Fruit fly (Drosophila melanogaster): Measurements from ENCODE around the gene cdi.
A peak's percentile ranks its signal among the peaks of the same experiment; 100 is the strongest.

cdi gene

DNA sequence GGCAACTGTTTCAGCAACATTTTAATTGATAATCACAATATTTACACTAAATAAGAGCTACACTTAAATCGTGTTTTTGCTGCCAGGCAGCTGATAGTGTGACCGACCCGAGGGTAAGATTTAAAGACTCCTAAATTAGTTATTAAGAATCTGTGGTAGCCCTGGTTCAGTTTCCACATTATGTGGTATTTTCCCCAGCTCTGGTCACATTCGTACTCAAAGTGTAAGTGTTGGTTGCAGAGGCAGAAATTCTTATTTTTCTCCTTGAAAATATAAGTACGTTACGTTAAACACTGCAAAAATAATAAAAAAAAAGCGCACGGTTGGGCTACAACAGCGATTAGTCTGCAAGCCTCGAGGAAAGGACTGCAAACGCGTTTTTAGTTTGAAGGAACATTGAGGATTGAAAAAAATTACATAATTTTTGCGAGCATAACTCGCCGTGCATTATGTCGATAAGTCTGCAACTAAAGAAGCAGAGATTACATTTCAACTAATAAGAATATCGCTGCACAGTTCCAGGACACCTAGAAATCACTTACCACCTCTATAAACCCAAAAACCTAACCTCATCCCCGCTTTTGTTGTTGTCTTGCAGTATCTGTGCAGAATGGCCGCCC lies 839 bp upstream of the cdi start, which contains the start of the genes mRpL55 and ATPsynD:
Gene mRpL55 (minus strand): TSS at position 107 of the 620 bp plus-strand sequence.
Gene ATPsynD (plus strand): TSS at position 202 of the 620 bp plus-strand sequence.
- TF ChIP-seq Pif1B (GFP tag; optimal IDR thresholded peaks at IDR 0.05): no peak
- no peak for TF ChIP-seq EcR (GFP tag; optimal IDR thresholded peaks at IDR 0.05)
- TF ChIP-seq CG10348 (GFP tag; IDR thresholded peaks at IDR 0.05): no peak
- TF ChIP-seq CG34367 (tag; optimal IDR thresholded peaks at IDR 0.05): no peak
- no peak for TF ChIP-seq Ets98B (GFP tag; IDR thresholded peaks at IDR 0.05)
- TF ChIP-seq CG9948 (tag; optimal IDR thresholded peaks at IDR 0.05): no peak
- no peak for TF ChIP-seq CG13204 (GFP tag; optimal IDR thresholded peaks at IDR 0.05)
- TF ChIP-seq CG8301 (tag; optimal IDR thresholded peaks at IDR 0.05): no peak
- no peak for TF ChIP-seq Pif1A (GFP tag; optimal IDR thresholded peaks at IDR 0.05)
- TF ChIP-seq CG15710 (tag; optimal IDR thresholded peaks at IDR 0.05): no peak
- no peak for TF ChIP-seq gl (tag; optimal IDR thresholded peaks at IDR 0.05)
- no peak for TF ChIP-seq D1 (tag; optimal IDR thresholded peaks at IDR 0.05)
- no peak for TF ChIP-seq CG14655 (GFP tag; optimal IDR thresholded peaks at IDR 0.05)
- TF ChIP-seq CG4496 (GFP tag; IDR thresholded peaks at IDR 0.05): no peak
- TF ChIP-seq CG8159 (tag; optimal IDR thresholded peaks at IDR 0.05): no peak
- TF ChIP-seq fd96Ca (GFP tag; IDR thresholded peaks at IDR 0.05): no peak
- no peak for TF ChIP-seq CG32121 (GFP tag; IDR thresholded peaks at IDR 0.05)
- no peak for TF ChIP-seq Snoo (tag; optimal IDR thresholded peaks at IDR 0.05)
- TF ChIP-seq CG12605 (GFP tag; IDR thresholded peaks at IDR 0.05): no peak
- TF ChIP-seq CG17806 (tag; optimal IDR thresholded peaks at IDR 0.05): no peak

DNA sequence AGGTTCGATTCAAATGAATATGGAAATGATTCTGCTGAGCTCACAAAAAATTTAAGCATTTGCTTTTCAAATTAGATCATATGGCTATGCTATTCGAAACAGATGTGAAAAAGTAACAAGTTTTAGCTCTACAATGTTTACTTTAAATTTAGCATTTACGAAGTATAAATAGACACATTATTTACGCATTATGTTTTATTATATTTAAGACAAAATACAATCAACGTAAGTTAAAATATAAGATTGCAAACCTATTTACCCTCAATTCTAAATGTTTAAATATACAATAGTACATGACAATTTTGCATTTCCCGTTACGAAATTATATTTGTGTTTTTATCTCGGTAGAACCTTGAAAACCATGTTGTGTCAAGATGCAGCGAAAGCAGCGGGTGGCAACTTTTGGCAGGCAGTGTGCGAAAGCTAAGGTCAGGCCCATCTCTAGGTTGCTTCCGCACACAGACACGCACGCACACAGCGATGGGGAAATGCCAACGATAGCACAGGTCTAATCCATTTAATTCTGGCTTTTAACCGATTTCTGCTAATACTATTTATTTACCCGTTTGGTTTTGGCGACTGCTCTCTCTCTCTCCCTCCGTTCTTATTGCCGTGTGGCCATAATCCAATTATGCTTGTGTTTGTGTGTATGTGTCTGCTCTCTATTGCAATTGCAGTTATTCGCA lies 800 bp downstream of the cdi start:
- TF ChIP-seq CG8159 (tag; optimal IDR thresholded peaks at IDR 0.05) (peak; percentile 17), CG13204 (GFP tag; optimal IDR thresholded peaks at IDR 0.05) (no peak), Pif1B (GFP tag; optimal IDR thresholded peaks at IDR 0.05) (peak; percentile 1), CG17806 (tag; optimal IDR thresholded peaks at IDR 0.05) (no peak), CG9948 (tag; optimal IDR thresholded peaks at IDR 0.05) (no peak), CG4496 (GFP tag; IDR thresholded peaks at IDR 0.05) (peak; percentile 35; the same call in 1 of the 3 replicates), CG14655 (GFP tag; optimal IDR thresholded peaks at IDR 0.05) (peak; percentile 45), gl (tag; optimal IDR thresholded peaks at IDR 0.05) (no peak), Ets98B (GFP tag; IDR thresholded peaks at IDR 0.05) (no peak), CG12605 (GFP tag; IDR thresholded peaks at IDR 0.05) (no peak), CG8301 (tag; optimal IDR thresholded peaks at IDR 0.05) (peak; percentile 24), D1 (tag; optimal IDR thresholded peaks at IDR 0.05) (no peak), CG15710 (tag; optimal IDR thresholded peaks at IDR 0.05) (no peak), CG10348 (GFP tag; IDR thresholded peaks at IDR 0.05) (no peak), CG32121 (GFP tag; IDR thresholded peaks at IDR 0.05) (no peak), Pif1A (GFP tag; optimal IDR thresholded peaks at IDR 0.05) (peak; percentile 27), EcR (GFP tag; optimal IDR thresholded peaks at IDR 0.05) (no peak)

DNA sequence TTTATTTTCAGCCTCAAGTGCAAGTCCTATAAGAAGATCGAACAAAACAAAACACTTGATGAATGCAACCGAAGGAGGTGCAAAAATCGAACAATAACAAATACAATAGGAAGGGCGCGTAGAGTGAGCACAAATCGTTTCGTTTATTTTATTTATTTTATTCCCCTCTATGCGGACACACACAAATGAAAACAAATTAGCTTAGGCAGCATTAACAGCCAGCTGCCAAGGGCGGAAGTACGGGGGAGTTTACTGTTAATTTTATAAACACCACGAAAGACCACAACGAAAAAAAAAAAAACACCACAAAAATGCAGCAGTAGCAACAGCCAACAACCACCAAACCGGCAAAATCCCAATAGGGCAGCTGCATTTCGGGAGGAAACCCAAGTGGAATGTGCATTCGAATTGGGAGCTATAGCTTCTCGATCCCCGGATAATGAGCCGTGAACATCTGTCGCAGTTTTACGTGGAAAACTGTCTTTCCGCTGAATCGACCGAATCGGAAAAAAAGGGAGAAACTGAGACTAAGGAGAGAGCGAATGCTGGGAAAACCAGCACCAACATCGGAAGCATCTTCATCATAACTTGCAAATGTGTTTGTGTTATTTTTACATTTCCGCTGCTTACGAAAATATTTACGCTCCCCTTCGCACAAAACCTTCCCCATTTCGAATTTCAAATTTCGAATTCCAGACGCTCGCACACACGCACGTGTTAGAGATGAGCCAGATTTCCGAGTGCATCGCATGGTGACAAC lies 1.5 kb downstream of the cdi start:
- no peak for TF ChIP-seq CG32121 (GFP tag; IDR thresholded peaks at IDR 0.05)
- no peak for TF ChIP-seq rn (GFP tag; IDR thresholded peaks at IDR 0.05)
- no peak for TF ChIP-seq EcR (GFP tag; optimal IDR thresholded peaks at IDR 0.05)
- TF ChIP-seq Ets98B (GFP tag; IDR thresholded peaks at IDR 0.05): no peak

DNA sequence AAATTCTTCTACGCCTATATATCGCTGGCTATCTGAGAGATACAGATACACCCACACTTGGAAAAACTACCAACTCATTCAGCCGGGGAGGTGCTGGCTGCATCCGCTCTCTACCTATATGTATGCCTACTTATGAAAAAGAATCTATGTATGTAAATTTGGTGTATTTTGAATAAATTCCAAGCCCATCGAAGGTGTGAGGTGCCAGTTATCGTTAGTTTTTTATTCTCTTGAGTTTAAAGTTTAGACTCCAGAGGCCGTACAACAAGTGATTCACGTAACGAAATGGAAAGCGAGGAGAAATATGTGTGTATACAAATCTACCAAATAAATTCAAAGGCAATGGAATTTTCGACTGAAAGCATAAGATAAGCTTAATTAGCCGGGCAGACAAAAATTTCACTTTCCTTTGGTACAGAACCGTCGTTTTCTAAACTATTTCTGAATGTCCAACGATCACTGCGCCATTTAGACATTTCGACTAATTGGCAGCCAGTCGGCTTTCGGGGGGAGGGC lies 2.3 kb downstream of the cdi start:
- TF ChIP-seq CG32121 (GFP tag; IDR thresholded peaks at IDR 0.05): no peak
- no peak for TF ChIP-seq rn (GFP tag; IDR thresholded peaks at IDR 0.05)
- TF ChIP-seq CG12605 (GFP tag; IDR thresholded peaks at IDR 0.05): no peak
- TF ChIP-seq CG17806 (tag; optimal IDR thresholded peaks at IDR 0.05): no peak
- TF ChIP-seq Ets98B (GFP tag; IDR thresholded peaks at IDR 0.05): no peak
- no peak for TF ChIP-seq Pif1A (GFP tag; optimal IDR thresholded peaks at IDR 0.05)
- no peak for TF ChIP-seq CG9948 (tag; optimal IDR thresholded peaks at IDR 0.05)
- no peak for TF ChIP-seq CG4496 (GFP tag; IDR thresholded peaks at IDR 0.05)
- TF ChIP-seq CG8159 (tag; optimal IDR thresholded peaks at IDR 0.05): no peak
- TF ChIP-seq CG15710 (tag; optimal IDR thresholded peaks at IDR 0.05): no peak
- no peak for TF ChIP-seq EcR (GFP tag; optimal IDR thresholded peaks at IDR 0.05)

dm6 chr3R:19090983-19091748 lies 2.9 kb downstream of the cdi start:
- TF ChIP-seq EcR (GFP tag; optimal IDR thresholded peaks at IDR 0.05) (peak; percentile 11), CG4496 (GFP tag; IDR thresholded peaks at IDR 0.05) (no peak)

All from whole organism, pupa.